Fruit fly (Drosophila melanogaster): ENCODE data around the gene RpL26.

dm6 chr3L:18895079-18895478 is 3.6 kb upstream of the RpL26 start:
- TF ChIP-seq tj (GFP tag; optimal IDR thresholded peaks at IDR 0.05) (no peak), kay (GFP tag; ENCODE audit: borderline replicate concordance) (no peak), ovo (GFP tag; optimal IDR thresholded peaks at IDR 0.05) (no peak), pad (GFP tag; optimal IDR thresholded peaks at IDR 0.05) (peak; percentile 26), cnc (optimal IDR thresholded peaks at IDR 0.05) (no peak), Crg-1 (GFP tag; optimal IDR thresholded peaks at IDR 0.05) (no peak), toe (GFP tag; optimal IDR thresholded peaks at IDR 0.05) (no peak), CG7045 (GFP tag; optimal IDR thresholded peaks at IDR 0.05) (no peak), CG7101 (tag; optimal IDR thresholded peaks at IDR 0.05) (no peak), Mnt (GFP tag; optimal IDR thresholded peaks at IDR 0.05) (no peak), Hr96 (GFP tag; optimal IDR thresholded peaks at IDR 0.05) (no peak), CG1620 (GFP tag; optimal IDR thresholded peaks at IDR 0.05) (no peak), CG11617 (GFP tag; optimal IDR thresholded peaks at IDR 0.05) (no peak)

All from whole organism, adult.